ENCODE assay signal across 2 fruit fly cellular contexts in genomic region chr3L:8913537-8914108, dm6.
TF ChIP-seq lines count a peak whose summit lies in the region.

No protein-coding gene starts in this region.

TF ChIP-seq in whole organism, prepupa, 60 proteins besides CTCF, POLR2A, EP300 and RAD21 (continued from another document):
- TF ChIP-seq CG10631 (GFP tag; optimal IDR thresholded peaks at IDR 0.05; lab: Kevin White, UChicago) (peak; percentile 78), dac (GFP tag; optimal IDR thresholded peaks at IDR 0.05; lab: Kevin White, UChicago) (peak; percentile 19), CG31627 (GFP tag; optimal IDR thresholded peaks at IDR 0.05; lab: Kevin White, UChicago) (peak; percentile 69), CG6163 (GFP tag; IDR thresholded peaks at IDR 0.05; lab: Robert Waterston, UW) (peak; percentile 74), CG6854 (GFP tag; optimal IDR thresholded peaks at IDR 0.05; lab: Kevin White, UChicago) (peak; percentile 10), CG10669 (GFP tag; optimal IDR thresholded peaks at IDR 0.05; lab: Kevin White, UChicago) (peak; percentile 58), esn (GFP tag; optimal IDR thresholded peaks at IDR 0.05; lab: Kevin White, UChicago) (peak; percentile 91), acj6 (GFP tag; optimal IDR thresholded peaks at IDR 0.05; lab: Kevin White, UChicago) (peak; percentile 71), svp (GFP tag; lab: Kevin White, UChicago) (peak; percentile 93), ss (GFP tag; optimal IDR thresholded peaks at IDR 0.05; lab: Kevin White, UChicago) (peak; percentile 34 to 43), Blimp-1 (GFP tag; optimal IDR thresholded peaks at IDR 0.05; lab: Kevin White, UChicago) (peak; percentile 80), fkh (GFP tag; optimal IDR thresholded peaks at IDR 0.05; lab: Kevin White, UChicago) (no peak), Hr4 (GFP tag; optimal IDR thresholded peaks at IDR 0.05; lab: Kevin White, UChicago) (peak; percentile 67), CG15336 (GFP tag; IDR thresholded peaks at IDR 0.05; lab: Robert Waterston, UW) (peak; percentile 57), CG9139 (GFP tag; optimal IDR thresholded peaks at IDR 0.05; lab: Kevin White, UChicago) (peak; percentile 40), CG8632 (GFP tag; optimal IDR thresholded peaks at IDR 0.05; lab: Kevin White, UChicago) (peak; percentile 68), CG11902 (GFP tag; optimal IDR thresholded peaks at IDR 0.05; lab: Kevin White, UChicago) (peak; percentile 51), CG34406 (GFP tag; optimal IDR thresholded peaks at IDR 0.05; lab: Kevin White, UChicago) (peak; percentile 63), vri (GFP tag; optimal IDR thresholded peaks at IDR 0.05; lab: Kevin White, UChicago) (peak; percentile 26), Eip93F (GFP tag; optimal IDR thresholded peaks at IDR 0.05; lab: Kevin White, UChicago) (peak; percentile 12), dsx (GFP tag; optimal IDR thresholded peaks at IDR 0.05; lab: Kevin White, UChicago; ENCODE audit: poor library complexity, severe bottlenecking) (peak; percentile 35), CG32006 (GFP tag; optimal IDR thresholded peaks at IDR 0.05; lab: Kevin White, UChicago) (peak; percentile 79), CG7368 (GFP tag; optimal IDR thresholded peaks at IDR 0.05; lab: Kevin White, UChicago) (no peak), CG6276 (GFP tag; optimal IDR thresholded peaks at IDR 0.05; lab: Kevin White, UChicago) (peak; percentile 30), CG6808 (GFP tag; optimal IDR thresholded peaks at IDR 0.05; lab: Kevin White, UChicago) (peak; percentile 59), Gug (GFP tag; IDR thresholded peaks at IDR 0.05; lab: Robert Waterston, UW) (no peak), CG11294 (GFP tag; IDR thresholded peaks at IDR 0.05; lab: Robert Waterston, UW) (no peak), achi (GFP tag; optimal IDR thresholded peaks at IDR 0.05; lab: Kevin White, UChicago) (peak; percentile 75), Ets96B (tag; optimal IDR thresholded peaks at IDR 0.05; lab: Kevin White, UChicago) (peak; percentile 61), Sox15 (GFP tag; optimal IDR thresholded peaks at IDR 0.05; lab: Kevin White, UChicago) (peak; percentile 64), CG3032 (tag; optimal IDR thresholded peaks at IDR 0.05; lab: Kevin White, UChicago) (peak; percentile 58), Met (GFP tag; optimal IDR thresholded peaks at IDR 0.05; lab: Kevin White, UChicago) (peak; percentile 83), Ets21C (GFP tag; optimal IDR thresholded peaks at IDR 0.05; lab: Kevin White, UChicago) (peak; percentile 73), fd59A (GFP tag; optimal IDR thresholded peaks at IDR 0.05; lab: Kevin White, UChicago) (peak; percentile 46), Sox14 (GFP tag; optimal IDR thresholded peaks at IDR 0.05; lab: Kevin White, UChicago) (peak; percentile 82), CG4318 (GFP tag; optimal IDR thresholded peaks at IDR 0.05; lab: Kevin White, UChicago) (peak; percentile 39), spab (GFP tag; optimal IDR thresholded peaks at IDR 0.05; lab: Kevin White, UChicago) (peak; percentile 42), Smox (GFP tag; optimal IDR thresholded peaks at IDR 0.05; lab: Kevin White, UChicago) (peak; percentile 85), Sox102F (GFP tag; optimal IDR thresholded peaks at IDR 0.05; lab: Kevin White, UChicago) (peak; percentile 85)

TF ChIP-seq in whole organism, wandering third instar larva, 38 proteins besides CTCF, POLR2A, EP300 and RAD21 (continued from another document):
- TF ChIP-seq psq (GFP tag; optimal IDR thresholded peaks at IDR 0.05; lab: Kevin White, UChicago) = peak; percentile 76
- TF ChIP-seq Myc (optimal IDR thresholded peaks at IDR 0.05; lab: Kevin White, UChicago) = no peak
- no peak for TF ChIP-seq dl (GFP tag; optimal IDR thresholded peaks at IDR 0.05; lab: Kevin White, UChicago; ENCODE audit: insufficient read depth in 1 of 2, partially characterized antibody in 2 of 2)
- no peak for TF ChIP-seq brk (GFP tag; optimal IDR thresholded peaks at IDR 0.05; lab: Kevin White, UChicago)
- TF ChIP-seq dsf (GFP tag; optimal IDR thresholded peaks at IDR 0.05; lab: Kevin White, UChicago; ENCODE audit: borderline replicate concordance) = no peak
- no peak for TF ChIP-seq Vsx2 (GFP tag; optimal IDR thresholded peaks at IDR 0.05; lab: Kevin White, UChicago; ENCODE audit: partially characterized antibody)
- no peak for TF ChIP-seq pan (optimal IDR thresholded peaks at IDR 0.05; lab: Kevin White, UChicago)
- no peak for TF ChIP-seq CG9705 (GFP tag; optimal IDR thresholded peaks at IDR 0.05; lab: Kevin White, UChicago)
- peak; percentile 69 for TF ChIP-seq ey (GFP tag; optimal IDR thresholded peaks at IDR 0.05; lab: Kevin White, UChicago)
TF ChIP-seq in whole organism, wandering third instar larva: peak in this region for 15.
